Fruit fly (Drosophila melanogaster): ENCODE measurements around the gene Amnionless.

The Amnionless gene

dm6 chr2L:247845-248473 is 41.0 kb downstream of the Amnionless start (continued):
- TF ChIP-seq CG10979 (tag; optimal IDR thresholded peaks at IDR 0.05) (peak; percentile 21), Scr (GFP tag; IDR thresholded peaks at IDR 0.05; ENCODE audit: partially characterized antibody) (no peak), CG31365 (tag; optimal IDR thresholded peaks at IDR 0.05) (no peak), h (optimal IDR thresholded peaks at IDR 0.05) (no peak), Sry-β (GFP tag; optimal IDR thresholded peaks at IDR 0.05) (no peak), Poxn (GFP tag; IDR thresholded peaks at IDR 0.05) (no peak), Mes4 (GFP tag; optimal IDR thresholded peaks at IDR 0.05) (no peak), CTCF (GFP tag; optimal IDR thresholded peaks at IDR 0.05) (no peak), CG17361 (GFP tag; IDR thresholded peaks at IDR 0.05) (peak; percentile 80), PHDP (tag; optimal IDR thresholded peaks at IDR 0.05) (peak; percentile 66), CG7745 (tag; optimal IDR thresholded peaks at IDR 0.05) (no peak), CG1233 (GFP tag; optimal IDR thresholded peaks at IDR 0.05) (peak; percentile 41), esg (GFP tag; conservative IDR thresholded peaks at IDR 0.05) (peak; percentile 37), CG13424 (tag; optimal IDR thresholded peaks at IDR 0.05) (peak; percentile 45), CG7963 (GFP tag; IDR thresholded peaks at IDR 0.05; ENCODE audit: partially characterized antibody) (no peak), CG14441 (GFP tag; IDR thresholded peaks at IDR 0.05) (0 out of 2 replicates have a peak, but pooled peaks have one; percentile 38), Tbp (GFP tag; optimal IDR thresholded peaks at IDR 0.05) (no peak), peb (GFP tag; IDR thresholded peaks at IDR 0.05) (no peak), CG2875 (GFP tag; optimal IDR thresholded peaks at IDR 0.05) (no peak), zen (tag; optimal IDR thresholded peaks at IDR 0.05) (no peak), pan (optimal IDR thresholded peaks at IDR 0.05) (no peak), pan (GFP tag; optimal IDR thresholded peaks at IDR 0.05 in 1 of 2, IDR thresholded peaks at IDR 0.05 in 1 of 2) (peak in 1 of 2 experiments; percentile 67), insv (GFP tag; optimal IDR thresholded peaks at IDR 0.05) (no peak), lola (GFP tag; optimal IDR thresholded peaks at IDR 0.05) (peak in 1 of 3 experiments; percentile 27), bowl (GFP tag; IDR thresholded peaks at IDR 0.05) (no peak), CG9437 (GFP tag; optimal IDR thresholded peaks at IDR 0.05) (peak; percentile 43), bcd (GFP tag; optimal IDR thresholded peaks at IDR 0.05) (peak; percentile 60), Hand (GFP tag; optimal IDR thresholded peaks at IDR 0.05) (peak; percentile 37), psq (GFP tag; optimal IDR thresholded peaks at IDR 0.05) (peak; percentile 27), CG3726 (GFP tag; IDR thresholded peaks at IDR 0.05) (no peak), CG13775 (GFP tag; optimal IDR thresholded peaks at IDR 0.05) (peak; percentile 69), odd (GFP tag; optimal IDR thresholded peaks at IDR 0.05) (peak; percentile 9), Hmr (GFP tag; optimal IDR thresholded peaks at IDR 0.05) (peak; percentile 83), CrebB (tag; optimal IDR thresholded peaks at IDR 0.05) (no peak), CG5953 (GFP tag; IDR thresholded peaks at IDR 0.05) (no peak), CG7556 (GFP tag; optimal IDR thresholded peaks at IDR 0.05) (peak; percentile 77), CG10431 (GFP tag; optimal IDR thresholded peaks at IDR 0.05) (no peak), CG6272 (GFP tag; IDR thresholded peaks at IDR 0.05) (no peak), Fer2 (tag; optimal IDR thresholded peaks at IDR 0.05) (no peak), wdn (GFP tag; IDR thresholded peaks at IDR 0.05) (peak; percentile 43; the same call in 1 of the 2 replicates), Stat92E (GFP tag; optimal IDR thresholded peaks at IDR 0.05) (no peak), D19A (tag; optimal IDR thresholded peaks at IDR 0.05) (peak; percentile 51), Fer3 (tag; optimal IDR thresholded peaks at IDR 0.05) (peak; percentile 46), dmrt99B (tag; optimal IDR thresholded peaks at IDR 0.05) (peak; percentile 59), Dref (GFP tag; IDR thresholded peaks at IDR 0.05) (no peak), lilli (GFP tag; optimal IDR thresholded peaks at IDR 0.05) (peak; percentile 46), Neu2 (GFP tag; optimal IDR thresholded peaks at IDR 0.05; ENCODE audit: borderline replicate concordance) (no peak), CG4854 (GFP tag; optimal IDR thresholded peaks at IDR 0.05) (no peak), CG14860 (GFP tag; IDR thresholded peaks at IDR 0.05; ENCODE audit: partially characterized antibody) (no peak), abd-A (tag; optimal IDR thresholded peaks at IDR 0.05) (peak; percentile 74)
